Worm (Caenorhabditis elegans) whole organism, L4/young adult: ENCODE data around the gene srt-52.

ENCODE experiments used
- dao-5 ChIP-seq: sonication (generic microtip); optimal IDR thresholded peaks from 2 replicates; lab custom pipeline; 2016; ENCODE audit warnings: missing genotype, missing genetic modification characterization, moderate library complexity, missing compliant biosample characterization
- him-1 ChIP-seq: sonication (generic microtip); optimal IDR thresholded peaks from 2 replicates; lab custom pipeline; 2016; ENCODE audit warnings: missing genotype, missing genetic modification reagents, missing genetic modification characterization, missing compliant biosample characterization

DNA sequence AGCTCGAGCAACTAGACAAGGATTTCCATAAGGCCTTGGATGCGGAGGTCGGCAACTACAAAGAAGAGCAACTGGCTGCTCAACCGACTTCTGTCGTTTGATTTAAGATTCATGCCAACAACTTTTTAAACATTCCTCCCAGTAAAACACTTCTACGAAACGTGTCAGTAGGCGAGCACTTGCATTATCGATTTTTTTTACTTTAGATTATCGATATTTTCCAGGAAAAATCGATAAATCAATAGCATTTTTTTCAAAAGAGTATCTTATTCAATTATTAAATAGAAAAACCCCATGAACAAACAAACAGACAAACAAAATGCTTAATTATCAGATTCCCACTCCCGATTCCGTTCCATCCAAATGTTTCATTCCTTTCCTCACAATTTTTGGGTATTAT, 12.8 kb downstream of the srt-52 start:
- TF ChIP-seq him-1: no peak
- no peak for TF ChIP-seq dao-5
